Worm (Caenorhabditis elegans) whole organism, L4 larva: Measurements from ENCODE around the gene pitp-1.
A peak's percentile ranks its signal among the peaks of the same experiment; 100 is the strongest.

Experiments used
- F10B5.3 ChIP-seq: sonication (generic microtip); optimal IDR thresholded peaks from 2 replicates; lab custom pipeline; 2016; ENCODE audit warnings: mild to moderate bottlenecking, missing genetic modification characterization, missing compliant biosample characterization
- F44E2.7 ChIP-seq: fragments of 200-800 bp; sonication (Bioruptor generic); IDR thresholded peaks from 2 replicates; pipeline ENCODE4 v2.1.2; 2022; ENCODE audit warnings: missing genetic modification characterization, missing compliant biosample characterization
- F49E8.2 ChIP-seq: sonication (generic microtip); optimal IDR thresholded peaks from 2 replicates; lab custom pipeline; 2016; ENCODE audit warnings: missing compliant biosample characterization, mild to moderate bottlenecking, missing genetic modification characterization, borderline replicate concordance
- T20F7.1 ChIP-seq: fragments of 200-800 bp; sonication (Bioruptor generic); optimal IDR thresholded peaks from 2 replicates; lab custom pipeline; 2018; ENCODE audit warnings: mild to moderate bottlenecking, missing genetic modification characterization, missing compliant biosample characterization
- T26A8.4 ChIP-seq: fragments of 200-800 bp; sonication (Bioruptor generic); IDR thresholded peaks from 2 replicates; pipeline ENCODE4 v1.3.6; 2022; ENCODE audit warnings: missing genetic modification characterization, missing compliant biosample characterization
- Y75B8A.6 ChIP-seq: fragments of 200-800 bp; sonication (Bioruptor generic); IDR thresholded peaks from 2 replicates; pipeline ENCODE4 v1.3.6; 2022; ENCODE audit warnings: missing genetic modification reagents, missing genetic modification characterization, missing compliant biosample characterization
- aha-1 ChIP-seq: fragments of 150-350 bp; peaks from one replicate; lab custom pipeline; 2014; ENCODE audit warnings: missing biosample characterization, missing genetic modification characterization
- ceh-20 ChIP-seq: fragments of 200-800 bp; sonication (Bioruptor generic); IDR thresholded peaks from 2 replicates; pipeline ENCODE4 v1.3.6; 2022; ENCODE audit warnings: missing genetic modification reagents, missing genetic modification characterization, missing compliant biosample characterization
- ctbp-1 ChIP-seq: fragments of 200-800 bp; sonication (Bioruptor generic); IDR thresholded peaks from 2 replicates; pipeline ENCODE4 v1.3.6; 2022; ENCODE audit warnings: missing genetic modification reagents, missing genetic modification characterization, missing compliant biosample characterization
- daf-19 ChIP-seq: fragments of 200-800 bp; sonication (Bioruptor generic); conservative IDR thresholded peaks from 2 replicates; pipeline ENCODE4 v1.3.6; 2022; ENCODE audit warnings: missing genetic modification characterization, missing compliant biosample characterization
- dmd-6 ChIP-seq: fragments of 200-800 bp; sonication (Bioruptor generic); IDR thresholded peaks from 2 replicates; pipeline ENCODE4 v1.3.6; 2022; ENCODE audit warnings: missing genetic modification reagents, missing genetic modification characterization, missing compliant biosample characterization
- dpl-1 ChIP-seq: fragments of 150-350 bp; optimal IDR thresholded peaks from 2 replicates; lab custom pipeline; 2014; ENCODE audit warnings: missing biosample characterization, missing genetic modification reagents, missing genetic modification characterization
- duxl-1 ChIP-seq: sonication (generic microtip); optimal IDR thresholded peaks from 2 replicates; lab custom pipeline; 2016; ENCODE audit warnings: mild to moderate bottlenecking, missing genetic modification characterization, moderate library complexity, missing compliant biosample characterization; ENCODE audit not compliant: poor library complexity
- egl-43 ChIP-seq: fragments of 200-800 bp; sonication (Bioruptor generic); IDR thresholded peaks from 2 replicates; pipeline ENCODE4 v1.3.6; 2022; ENCODE audit warnings: missing genetic modification reagents, missing genetic modification characterization, missing compliant biosample characterization
- fos-1 ChIP-seq: fragments of 150-350 bp; optimal IDR thresholded peaks from 2 replicates; lab custom pipeline; 2014; ENCODE audit warnings: missing biosample characterization, missing genetic modification characterization
- gei-8 ChIP-seq: fragments of 200-800 bp; sonication (Bioruptor generic); optimal IDR thresholded peaks from 2 replicates; lab custom pipeline; 2018; ENCODE audit warnings: mild to moderate bottlenecking, missing genetic modification characterization, missing compliant biosample characterization
- hif-1 ChIP-seq, 2 experiments: sonication (generic microtip); optimal IDR thresholded peaks; 2 replicates each; lab custom pipeline; 2016 to 2017; ENCODE audit warnings: missing compliant biosample characterization in 2 of 2, missing genetic modification characterization in 2 of 2, missing genetic modification reagents in 2 of 2, missing genotype in 2 of 2, mild to moderate bottlenecking in 1 of 2
- hmg-1.1 ChIP-seq: fragments of 200-800 bp; sonication (Bioruptor generic); IDR thresholded peaks from 2 replicates; pipeline ENCODE4 v1.3.6; 2022; ENCODE audit warnings: missing genetic modification reagents, missing genetic modification characterization, missing compliant biosample characterization
- jun-1 ChIP-seq: fragments of 150-350 bp; optimal IDR thresholded peaks from 2 replicates; lab custom pipeline; 2014; ENCODE audit warnings: missing biosample characterization, missing genetic modification reagents, missing genetic modification characterization
- lin-29 ChIP-seq: fragments of 200-800 bp; sonication (Bioruptor generic); IDR thresholded peaks from 2 replicates; pipeline ENCODE4 v1.3.6; 2022; ENCODE audit warnings: missing genetic modification reagents, missing genetic modification characterization, missing compliant biosample characterization
- lin-38 ChIP-seq: fragments of 200-800 bp; sonication (Bioruptor generic); IDR thresholded peaks from 2 replicates; pipeline ENCODE4 v1.3.6; 2022; ENCODE audit warnings: missing genetic modification reagents, missing genetic modification characterization, missing compliant biosample characterization
- lsy-2 ChIP-seq, 2 experiments: fragments of 150-350 bp in 1 of 2; sonication (generic microtip) in 1 of 2; optimal IDR thresholded peaks; 2 replicates each; lab custom pipeline; 2014 to 2017; ENCODE audit warnings: missing biosample characterization in 2 of 2, missing genetic modification characterization in 2 of 2
- mdt-29 ChIP-seq: fragments of 200-800 bp; sonication (Bioruptor generic); IDR thresholded peaks from 2 replicates; pipeline ENCODE4 v1.3.6; 2022; ENCODE audit warnings: missing genetic modification reagents, missing genetic modification characterization, missing compliant biosample characterization
- mes-2 ChIP-seq: sonication (generic microtip); optimal IDR thresholded peaks from 2 replicates; lab custom pipeline; 2016; ENCODE audit warnings: missing genotype, mild to moderate bottlenecking, missing genetic modification characterization, missing compliant biosample characterization; ENCODE audit not compliant: poor library complexity, severe bottlenecking
- mxl-2 ChIP-seq: fragments of 200-800 bp; sonication (Bioruptor generic); conservative IDR thresholded peaks from 2 replicates; pipeline ENCODE4 v1.3.6; 2022; ENCODE audit warnings: missing genetic modification reagents, missing genetic modification characterization, missing compliant biosample characterization
- mxl-3 ChIP-seq: fragments of 200-800 bp; sonication (Bioruptor generic); optimal IDR thresholded peaks from 2 replicates; lab custom pipeline; 2018; ENCODE audit warnings: mild to moderate bottlenecking, missing genetic modification characterization, missing compliant biosample characterization
- nhr-25 ChIP-seq: sonication (generic microtip); optimal IDR thresholded peaks from 2 replicates; lab custom pipeline; 2017; ENCODE audit warnings: missing genetic modification characterization, mild to moderate bottlenecking, missing compliant biosample characterization, antibody characterized with exemption, moderate library complexity, borderline replicate concordance; ENCODE audit not compliant: insufficient read depth
- nhr-42 ChIP-seq: fragments of 200-800 bp; sonication (Bioruptor generic); IDR thresholded peaks from 2 replicates; pipeline ENCODE4 v1.3.6; 2022; ENCODE audit warnings: missing genetic modification characterization, missing compliant biosample characterization
- nhr-6 ChIP-seq: fragments of 150-350 bp; optimal IDR thresholded peaks from 2 replicates; lab custom pipeline; 2014; ENCODE audit warnings: missing biosample characterization, missing genetic modification characterization
- nhr-76 ChIP-seq: fragments of 150-350 bp; optimal IDR thresholded peaks from 2 replicates; lab custom pipeline; 2014; ENCODE audit warnings: missing biosample characterization, missing genetic modification characterization
- nhr-77 ChIP-seq: fragments of 150-350 bp; optimal IDR thresholded peaks from 2 replicates; lab custom pipeline; 2014; ENCODE audit warnings: missing biosample characterization, missing genetic modification characterization
- pha-4 ChIP-seq, 2 experiments: fragments of 150-350 bp in 1 of 2; fragments of 200-800 bp in 1 of 2; sonication (Bioruptor generic) in 1 of 2; IDR thresholded peaks in 1 of 2; optimal IDR thresholded peaks in 1 of 2; 2 replicates each; pipeline versions ENCODE4 v1.3.6 to Lab custom; 2014 to 2022; ENCODE audit warnings: missing genetic modification characterization in 2 of 2, missing genetic modification reagents in 2 of 2, missing biosample characterization in 1 of 2, missing compliant biosample characterization in 1 of 2
- rbr-2 ChIP-seq: sonication (generic microtip); optimal IDR thresholded peaks from 2 replicates; lab custom pipeline; 2016; ENCODE audit warnings: missing genotype, missing genetic modification characterization, missing compliant biosample characterization
- saeg-2 ChIP-seq: fragments of 200-800 bp; sonication (Bioruptor generic); IDR thresholded peaks from 2 replicates; pipeline ENCODE4 v1.3.6; 2022; ENCODE audit warnings: missing genetic modification reagents, missing genetic modification characterization, missing compliant biosample characterization
- snpc-1.2 ChIP-seq: fragments of 200-800 bp; sonication (Bioruptor generic); IDR thresholded peaks from 2 replicates; pipeline ENCODE4 v1.3.6; 2022; ENCODE audit warnings: missing genetic modification reagents, missing genetic modification characterization, missing compliant biosample characterization
- snpc-4 ChIP-seq: fragments of 150-350 bp; optimal IDR thresholded peaks from 2 replicates; lab custom pipeline; 2014; ENCODE audit warnings: missing biosample characterization, missing genetic modification characterization
- spr-1 ChIP-seq: sonication (generic microtip); optimal IDR thresholded peaks from 2 replicates; lab custom pipeline; 2016; ENCODE audit warnings: mild to moderate bottlenecking, missing genetic modification characterization, missing compliant biosample characterization
- spr-3 ChIP-seq: fragments of 200-800 bp; sonication (Bioruptor generic); optimal IDR thresholded peaks from 2 replicates; lab custom pipeline; 2018; ENCODE audit warnings: mild to moderate bottlenecking, missing genetic modification characterization, missing compliant biosample characterization
- tag-97 ChIP-seq: fragments of 200-800 bp; sonication (Bioruptor generic); IDR thresholded peaks from 2 replicates; pipeline ENCODE4 v1.3.6; 2022; ENCODE audit warnings: missing genetic modification characterization, missing compliant biosample characterization
- tra-1 ChIP-seq: fragments of 200-800 bp; sonication (Bioruptor generic); IDR thresholded peaks from 2 replicates; pipeline ENCODE4 v1.3.6; 2022; ENCODE audit warnings: missing genetic modification reagents, missing genetic modification characterization, missing compliant biosample characterization
- vab-7 ChIP-seq: fragments of 200-800 bp; sonication (Bioruptor generic); IDR thresholded peaks from 2 replicates; pipeline ENCODE4 v1.3.6; 2022; ENCODE audit warnings: missing genetic modification reagents, missing genetic modification characterization, missing compliant biosample characterization
- zag-1 ChIP-seq: fragments of 150-350 bp; optimal IDR thresholded peaks from 2 replicates; lab custom pipeline; 2014; ENCODE audit warnings: missing biosample characterization, missing genetic modification characterization
- zip-2 ChIP-seq: fragments of 150-350 bp; optimal IDR thresholded peaks from 2 replicates; lab custom pipeline; 2014; ENCODE audit warnings: missing biosample characterization, missing genetic modification characterization

The pitp-1 gene

ce11 chrIII:3540424-3540823, 10.8 kb upstream of the pitp-1 start (continued):
- no peak for TF ChIP-seq mdt-29
- TF ChIP-seq pha-4 (GFP tag; IDR thresholded peaks at IDR 0.05; lab: Robert Waterston, UW), result no peak
- TF ChIP-seq pha-4 (tag; optimal IDR thresholded peaks at IDR 0.05; lab: Kevin White, UChicago), result no peak
- TF ChIP-seq tag-97 (GFP tag; lab: Robert Waterston, UW), result no peak
- TF ChIP-seq hif-1 (tag; optimal IDR thresholded peaks at IDR 0.05; lab: Kevin White, UChicago), result peak in 1 of 2 experiments; percentile 68
- no peak for TF ChIP-seq F44E2.7 (GFP tag; lab: Robert Waterston, UW)
- TF ChIP-seq mxl-2 (GFP tag; lab: Robert Waterston, UW), result no peak
- TF ChIP-seq lin-29 (GFP tag; lab: Robert Waterston, UW), result no peak
- no peak for TF ChIP-seq snpc-4 (tag; lab: Kevin White, UChicago)
- no peak for TF ChIP-seq F49E8.2
- no peak for TF ChIP-seq nhr-25
- no peak for TF ChIP-seq zag-1 (tag; lab: Kevin White, UChicago)
- TF ChIP-seq lin-38 (GFP tag; lab: Robert Waterston, UW), result peak; percentile 94
- TF ChIP-seq ceh-20, result no peak
- peak; percentile 73 for TF ChIP-seq nhr-77
- TF ChIP-seq mes-2, result peak; percentile 91
- TF ChIP-seq spr-1 (tag; lab: Kevin White, UChicago), result no peak
- no peak for TF ChIP-seq duxl-1 (tag; lab: Kevin White, UChicago)
- no peak for TF ChIP-seq fos-1
- no peak for TF ChIP-seq vab-7 (GFP tag; lab: Robert Waterston, UW)
- peak; percentile 57 for TF ChIP-seq dpl-1
- TF ChIP-seq hmg-1.1 (GFP tag; lab: Robert Waterston, UW), result peak; percentile 59
- peak; percentile 18 for TF ChIP-seq nhr-6 (tag; lab: Kevin White, UChicago)
- no peak for TF ChIP-seq nhr-76 (tag; lab: Kevin White, UChicago)
- TF ChIP-seq Y75B8A.6, result no peak
- peak; percentile 28 for TF ChIP-seq rbr-2 (tag; lab: Kevin White, UChicago)

- TF ChIP-seq aha-1 (tag; lab: Kevin White, UChicago) (peak; percentile 91), hmg-1.1 (GFP tag; lab: Robert Waterston, UW) (no peak)
- TF ChIP-seq, all 104 proteins: peak for 1
These were observed 9.9 kb upstream of the pitp-1 start for ce11 chrIII:3539499-3539898.

DNA sequence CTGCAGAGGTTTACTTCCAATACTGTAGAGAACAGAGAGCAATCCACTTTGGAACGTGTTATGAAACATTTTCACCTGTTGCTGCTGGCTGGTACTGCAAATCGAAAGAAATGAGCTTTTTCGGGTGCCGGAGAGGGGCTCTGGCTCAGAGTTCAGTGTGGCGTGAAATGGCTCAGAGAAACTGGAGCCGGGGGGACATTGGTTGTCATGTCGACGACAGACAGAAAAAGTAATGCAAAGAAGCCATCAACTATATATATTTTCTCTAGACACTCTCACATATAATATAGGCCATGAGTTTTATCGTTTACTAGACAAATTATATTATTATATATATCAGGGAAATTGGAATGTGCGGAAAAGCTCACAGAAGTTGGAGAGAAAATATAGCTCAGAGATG, 7.8 kb upstream of the pitp-1 start, which contains the start of gene cfap-20:
Gene cfap-20 (minus strand): TSS at position 101 of the 400 bp plus-strand sequence.
- peak; percentile 25; the same call in 1 of the 2 replicates for TF ChIP-seq lin-38 (GFP tag; lab: Robert Waterston, UW)
- 0 out of 2 replicates have a peak, but pooled peaks have one; percentile 9 for TF ChIP-seq egl-43 (GFP tag; lab: Robert Waterston, UW)
- 0 out of 2 replicates have a peak, but pooled peaks have one; percentile 18 for TF ChIP-seq tra-1 (GFP tag; lab: Robert Waterston, UW)
- no peak for TF ChIP-seq F10B5.3 (tag; lab: Kevin White, UChicago)

DNA sequence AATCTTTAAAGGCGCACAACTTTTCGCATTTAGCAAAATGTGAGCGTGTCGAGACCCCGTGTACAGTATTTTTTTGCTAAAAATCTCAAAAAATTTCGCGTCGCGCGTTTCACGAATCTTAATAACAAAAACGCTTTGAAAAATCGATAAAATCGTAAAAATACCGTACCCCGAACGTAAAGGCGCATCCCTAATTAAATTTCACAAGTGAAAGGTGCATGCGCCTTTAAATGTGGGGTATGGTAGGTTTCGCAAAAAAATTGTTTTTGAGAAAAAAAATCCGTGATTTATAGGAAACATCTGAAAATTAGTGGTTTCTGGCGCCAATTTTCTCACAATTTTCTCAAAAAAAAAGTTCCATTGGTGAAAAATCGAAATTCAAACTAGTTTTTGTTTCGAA, 4.6 kb upstream of the pitp-1 start:
- no peak for TF ChIP-seq aha-1 (tag; lab: Kevin White, UChicago)
- no peak for TF ChIP-seq snpc-1.2
- no peak for TF ChIP-seq lsy-2 (tag; optimal IDR thresholded peaks at IDR 0.05; lab: Kevin White, UChicago)
- no peak for TF ChIP-seq mxl-2 (GFP tag; lab: Robert Waterston, UW)
- peak; percentile 23; the same call in 1 of the 2 replicates for TF ChIP-seq lin-38 (GFP tag; lab: Robert Waterston, UW)

DNA sequence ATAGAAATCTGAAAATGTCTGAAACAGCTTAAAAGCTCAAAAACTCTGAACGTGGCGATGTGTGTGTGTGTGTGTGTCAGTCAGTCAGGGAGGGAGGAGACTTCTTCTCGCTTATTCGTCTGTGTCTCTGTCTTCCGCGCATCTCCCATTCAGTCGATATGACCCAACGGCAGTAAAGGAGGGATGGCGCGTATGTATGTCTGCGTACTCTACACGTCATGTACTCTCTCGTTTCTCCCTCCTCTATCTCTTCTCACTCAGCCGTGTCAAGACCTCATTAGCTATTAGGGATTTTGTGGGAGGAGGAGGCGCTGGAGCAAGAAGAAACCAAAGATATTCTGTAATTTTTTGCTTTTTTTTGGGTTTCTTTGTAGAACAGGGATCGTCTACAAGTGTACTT, 2.4 kb upstream of the pitp-1 start:
- TF ChIP-seq daf-19 (GFP tag; lab: Robert Waterston, UW) (no peak), mxl-3 (GFP tag; lab: Kevin White, UChicago) (no peak), saeg-2 (no peak), mes-2 (peak; percentile 53), dmd-6 (peak; percentile 38; the same call in 1 of the 2 replicates), gei-8 (GFP tag; lab: Kevin White, UChicago) (no peak), nhr-42 (GFP tag; lab: Robert Waterston, UW) (no peak), spr-3 (GFP tag; lab: Kevin White, UChicago) (no peak), ctbp-1 (GFP tag; lab: Robert Waterston, UW) (0 out of 2 replicates have a peak, but pooled peaks have one; percentile 44), fos-1 (no peak), T26A8.4 (no peak), T20F7.1 (GFP tag; lab: Kevin White, UChicago) (no peak), jun-1 (tag; lab: Kevin White, UChicago) (no peak), zip-2 (tag; lab: Kevin White, UChicago) (no peak), F49E8.2 (no peak)
